Fruit fly (Drosophila melanogaster): ENCODE measurements around the gene Karl.

Gene Karl

dm6 chrX:11806867-11807747 is 19.9 kb downstream of the Karl start, which contains the start of gene Hsc70-3:
TSS of gene Hsc70-3 (minus strand) at chrX:11807117.
- TF ChIP-seq OdsH (GFP tag; optimal IDR thresholded peaks at IDR 0.05) (peak; percentile 41), h (GFP tag; optimal IDR thresholded peaks at IDR 0.05) (peak; percentile 13), N (GFP tag; optimal IDR thresholded peaks at IDR 0.05) (no peak), Hnf4 (GFP tag; optimal IDR thresholded peaks at IDR 0.05) (peak; percentile 61), Vsx2 (GFP tag; optimal IDR thresholded peaks at IDR 0.05; ENCODE audit: partially characterized antibody) (no peak), sage (GFP tag; optimal IDR thresholded peaks at IDR 0.05) (no peak), dsf (GFP tag; optimal IDR thresholded peaks at IDR 0.05; ENCODE audit: borderline replicate concordance) (no peak), psq (GFP tag; optimal IDR thresholded peaks at IDR 0.05) (peak; percentile 56), fru (GFP tag; optimal IDR thresholded peaks at IDR 0.05) (peak; percentile 17), CG9705 (GFP tag; optimal IDR thresholded peaks at IDR 0.05) (no peak), HLH106 (tag; optimal IDR thresholded peaks at IDR 0.05) (peak; percentile 52), Hr83 (GFP tag; optimal IDR thresholded peaks at IDR 0.05; ENCODE audit: poor library complexity, severe bottlenecking) (peak; percentile 41), brk (GFP tag; optimal IDR thresholded peaks at IDR 0.05) (peak; percentile 24), CrebA (GFP tag; optimal IDR thresholded peaks at IDR 0.05; ENCODE audit: borderline replicate concordance) (peak; percentile 72), Rel (GFP tag; optimal IDR thresholded peaks at IDR 0.05) (peak; percentile 5), Rel (tag; optimal IDR thresholded peaks at IDR 0.05) (peak; percentile 22), ey (GFP tag; optimal IDR thresholded peaks at IDR 0.05) (no peak), Jra (GFP tag; optimal IDR thresholded peaks at IDR 0.05) (no peak), Sp1 (GFP tag; optimal IDR thresholded peaks at IDR 0.05) (peak; percentile 46), dl (GFP tag; optimal IDR thresholded peaks at IDR 0.05; ENCODE audit: insufficient read depth in 1 of 2, partially characterized antibody in 2 of 2) (peak; percentile 58 to 78), GATAd (GFP tag; optimal IDR thresholded peaks at IDR 0.05) (no peak), br (GFP tag; optimal IDR thresholded peaks at IDR 0.05) (peak; percentile 22), woc (GFP tag; optimal IDR thresholded peaks at IDR 0.05) (no peak), Myc (optimal IDR thresholded peaks at IDR 0.05) (no peak), Dif (GFP tag; optimal IDR thresholded peaks at IDR 0.05; ENCODE audit: partially characterized antibody) (peak; percentile 93), Dfd (GFP tag; optimal IDR thresholded peaks at IDR 0.05) (no peak), foxo (GFP tag; optimal IDR thresholded peaks at IDR 0.05) (peak in 1 of 2 experiments; percentile 32), rgr (GFP tag; optimal IDR thresholded peaks at IDR 0.05) (peak; percentile 26)

- TF ChIP-seq Sp1 (GFP tag; optimal IDR thresholded peaks at IDR 0.05), result peak; percentile 40
- no peak for TF ChIP-seq fru (GFP tag; optimal IDR thresholded peaks at IDR 0.05)
- peak; percentile 36 for TF ChIP-seq Hnf4 (GFP tag; optimal IDR thresholded peaks at IDR 0.05)
- TF ChIP-seq h (GFP tag; optimal IDR thresholded peaks at IDR 0.05), result peak; percentile 33
- peak; percentile 31 for TF ChIP-seq Hr83 (GFP tag; optimal IDR thresholded peaks at IDR 0.05; ENCODE audit: poor library complexity, severe bottlenecking)
These were observed 25.6 kb downstream of the Karl start for dm6 chrX:11812828-11813227.

dm6 chrX:11813721-11814161 is 26.6 kb downstream of the Karl start:
- TF ChIP-seq CG32264 (GFP tag; optimal IDR thresholded peaks at IDR 0.05) (no peak), tai (GFP tag; optimal IDR thresholded peaks at IDR 0.05) (no peak), Myc (optimal IDR thresholded peaks at IDR 0.05) (no peak), usp (GFP tag; optimal IDR thresholded peaks at IDR 0.05) (no peak), Rel (GFP tag; optimal IDR thresholded peaks at IDR 0.05) (no peak), Rel (tag; optimal IDR thresholded peaks at IDR 0.05) (no peak), Vsx2 (GFP tag; optimal IDR thresholded peaks at IDR 0.05; ENCODE audit: partially characterized antibody) (no peak), Sp1 (GFP tag; optimal IDR thresholded peaks at IDR 0.05) (no peak), brk (GFP tag; optimal IDR thresholded peaks at IDR 0.05) (no peak), CG9705 (GFP tag; optimal IDR thresholded peaks at IDR 0.05) (no peak), jim (GFP tag; optimal IDR thresholded peaks at IDR 0.05) (no peak), fru (GFP tag; optimal IDR thresholded peaks at IDR 0.05) (no peak), Hr83 (GFP tag; optimal IDR thresholded peaks at IDR 0.05; ENCODE audit: poor library complexity, severe bottlenecking) (no peak), dl (GFP tag; optimal IDR thresholded peaks at IDR 0.05; ENCODE audit: insufficient read depth in 1 of 2, partially characterized antibody in 2 of 2) (no peak)
